Worm (Caenorhabditis elegans): ENCODE results near the gene R02D5.1.
A peak's percentile ranks its signal among the peaks of the same experiment; 100 is the strongest.

Gene R02D5.1

ce11 chrV:14508005-14508521 lies at the start of gene R02D5.1:
Gene R02D5.1 (plus strand): TSS chrV:14508249.
- TF ChIP-seq hmg-4 (GFP tag; optimal IDR thresholded peaks at IDR 0.05) (peak; percentile 21), tbx-11 (GFP tag; IDR thresholded peaks at IDR 0.05) (no peak)

DNA sequence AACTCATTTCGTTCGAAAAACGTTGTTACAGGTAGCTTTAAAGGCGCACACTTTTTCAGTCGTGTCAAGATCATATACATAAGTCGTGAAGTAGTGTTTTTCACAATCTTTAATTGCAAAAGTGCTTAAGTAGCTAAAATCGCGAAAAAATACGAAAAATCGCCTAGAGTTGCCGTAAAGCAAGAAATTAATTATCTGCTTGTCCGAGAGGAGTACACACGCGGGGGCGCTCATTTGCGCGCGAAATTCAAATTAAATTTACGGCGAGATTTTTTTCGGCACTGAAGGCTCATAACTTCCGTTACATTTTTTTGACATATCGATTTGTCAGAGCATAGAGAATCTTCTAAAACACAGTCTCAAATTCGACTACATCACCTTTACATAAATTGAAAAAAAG lies 47.9 kb upstream of the R02D5.1 start:
- TF ChIP-seq hnd-1 (tag; optimal IDR thresholded peaks at IDR 0.05) (no peak), hmbx-1 (tag; optimal IDR thresholded peaks at IDR 0.05) (no peak), scrt-1 (GFP tag; IDR thresholded peaks at IDR 0.05) (no peak), flt-1 (GFP tag; IDR thresholded peaks at IDR 0.05) (no peak), pes-1 (GFP tag; IDR thresholded peaks at IDR 0.05) (no peak), tra-4 (tag; optimal IDR thresholded peaks at IDR 0.05) (no peak), ceh-13 (GFP tag; optimal IDR thresholded peaks at IDR 0.05) (no peak), tbx-37 (GFP tag; conservative IDR thresholded peaks at IDR 0.05) (no peak), sea-1 (GFP tag; conservative IDR thresholded peaks at IDR 0.05) (no peak), aly-1 (tag; optimal IDR thresholded peaks at IDR 0.05) (no peak)

- peak; percentile 20 for TF ChIP-seq hmg-4 (GFP tag; optimal IDR thresholded peaks at IDR 0.05)
- no peak for TF ChIP-seq hmbx-1 (tag; optimal IDR thresholded peaks at IDR 0.05)
Observed at ce11 chrV:14460615-14461102, 47.4 kb upstream of the R02D5.1 start, which contains the start of gene F08H9.2. Gene F08H9.2 (plus strand): TSS chrV:14460665.

ce11 chrV:14462653-14463052 lies 45.4 kb upstream of the R02D5.1 start:
- TF ChIP-seq ets-7 (tag; optimal IDR thresholded peaks at IDR 0.05) = no peak

- TF ChIP-seq hmg-4 (GFP tag; optimal IDR thresholded peaks at IDR 0.05) = peak; percentile 5
Observed at ce11 chrV:14463087-14463486, 45.0 kb upstream of the R02D5.1 start, which contains the start of gene F08H9.3. Gene F08H9.3 (minus strand): TSS chrV:14463338.

DNA sequence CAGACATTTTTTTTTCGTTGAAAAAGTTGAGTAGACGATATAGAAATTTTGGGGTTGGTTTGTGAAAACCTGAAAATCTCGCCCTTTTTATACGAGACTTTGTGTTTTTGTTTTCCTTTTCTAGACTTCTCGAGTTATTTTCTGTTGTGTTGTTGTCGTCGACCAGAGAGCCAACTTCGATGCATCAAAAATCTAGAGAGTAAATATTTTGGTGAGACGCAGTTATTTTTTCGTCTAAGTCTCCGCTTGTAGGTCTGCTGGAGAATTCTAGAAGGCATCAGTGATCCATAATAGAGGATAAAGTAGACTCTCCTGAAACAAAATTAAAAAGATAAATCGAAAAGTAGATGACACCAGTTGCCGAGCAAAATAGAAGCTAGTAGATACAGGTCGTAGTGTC lies 43.7 kb upstream of the R02D5.1 start, which contains the start of gene F08H9.4:
Gene F08H9.4 (minus strand): TSS at position 61 of the 400 bp plus-strand sequence.
- TF ChIP-seq B0310.2 (tag; optimal IDR thresholded peaks at IDR 0.05) (no peak), ama-1 (optimal IDR thresholded peaks at IDR 0.05) (no peak), ets-7 (tag; optimal IDR thresholded peaks at IDR 0.05) (no peak), hnd-1 (tag; optimal IDR thresholded peaks at IDR 0.05) (no peak), ceh-13 (GFP tag; optimal IDR thresholded peaks at IDR 0.05) (no peak), pes-1 (GFP tag; IDR thresholded peaks at IDR 0.05) (no peak), tbx-11 (GFP tag; IDR thresholded peaks at IDR 0.05) (no peak), tra-4 (tag; optimal IDR thresholded peaks at IDR 0.05) (no peak)

DNA sequence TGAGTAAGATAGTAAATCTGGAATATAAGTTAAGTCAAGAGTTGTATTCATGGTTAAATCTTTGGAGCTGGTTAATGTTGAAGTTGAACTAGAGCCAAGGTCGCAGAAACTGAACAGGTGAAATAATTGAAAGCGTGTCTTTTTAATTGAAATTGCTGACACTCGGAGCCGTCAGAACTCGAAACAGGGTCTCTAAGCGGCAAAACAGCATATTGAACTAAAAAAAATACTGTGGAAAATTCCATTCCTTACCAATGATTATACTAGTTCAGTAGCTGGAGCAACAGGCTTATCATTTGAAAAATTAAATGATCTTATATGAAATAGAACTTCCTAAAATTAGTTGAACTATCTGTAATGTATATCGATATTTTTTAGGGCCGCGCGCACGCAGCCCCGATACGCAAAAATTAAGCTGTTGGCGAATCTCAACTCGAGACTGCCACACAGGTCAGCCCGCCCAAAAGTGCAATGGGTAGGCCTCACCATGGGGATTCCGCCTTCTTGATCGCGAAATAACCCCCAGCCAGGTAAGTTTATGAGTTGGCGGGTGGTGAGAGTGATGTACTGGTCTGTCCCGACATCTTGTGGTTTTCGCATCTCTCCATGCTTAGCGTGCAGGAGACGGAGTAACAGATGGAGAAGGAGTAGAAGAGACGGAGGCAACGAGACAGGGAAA lies 39.7 kb upstream of the R02D5.1 start, which contains the start of gene srz-97:
Gene srz-97 (minus strand): TSS at position 51 of the 679 bp plus-strand sequence.
- TF ChIP-seq B0310.2 (tag; optimal IDR thresholded peaks at IDR 0.05) (no peak), hnd-1 (tag; optimal IDR thresholded peaks at IDR 0.05) (no peak), hmg-4 (GFP tag; optimal IDR thresholded peaks at IDR 0.05) (no peak), ceh-13 (GFP tag; optimal IDR thresholded peaks at IDR 0.05) (no peak), sea-1 (GFP tag; conservative IDR thresholded peaks at IDR 0.05) (no peak), ama-1 (optimal IDR thresholded peaks at IDR 0.05) (no peak), tra-4 (tag; optimal IDR thresholded peaks at IDR 0.05) (no peak), scrt-1 (GFP tag; IDR thresholded peaks at IDR 0.05) (no peak), ets-7 (tag; optimal IDR thresholded peaks at IDR 0.05) (no peak), ceh-36 (tag; optimal IDR thresholded peaks at IDR 0.05) (no peak), aly-1 (tag; optimal IDR thresholded peaks at IDR 0.05) (no peak), flt-1 (GFP tag; IDR thresholded peaks at IDR 0.05) (no peak), tbx-37 (GFP tag; conservative IDR thresholded peaks at IDR 0.05) (no peak)

ce11 chrV:14468931-14469330 lies 39.1 kb upstream of the R02D5.1 start, which contains the start of gene clec-57:
Gene clec-57 (plus strand): TSS chrV:14469231.
- TF ChIP-seq hmg-4 (GFP tag; optimal IDR thresholded peaks at IDR 0.05) (no peak), ceh-36 (tag; optimal IDR thresholded peaks at IDR 0.05) (no peak), aly-1 (tag; optimal IDR thresholded peaks at IDR 0.05) (no peak), F13C5.2 (tag; optimal IDR thresholded peaks at IDR 0.05) (no peak), pes-1 (GFP tag; IDR thresholded peaks at IDR 0.05) (no peak), ceh-13 (GFP tag; optimal IDR thresholded peaks at IDR 0.05) (no peak), flt-1 (GFP tag; IDR thresholded peaks at IDR 0.05) (no peak), sea-1 (GFP tag; conservative IDR thresholded peaks at IDR 0.05) (no peak), hmbx-1 (tag; optimal IDR thresholded peaks at IDR 0.05) (no peak)

DNA sequence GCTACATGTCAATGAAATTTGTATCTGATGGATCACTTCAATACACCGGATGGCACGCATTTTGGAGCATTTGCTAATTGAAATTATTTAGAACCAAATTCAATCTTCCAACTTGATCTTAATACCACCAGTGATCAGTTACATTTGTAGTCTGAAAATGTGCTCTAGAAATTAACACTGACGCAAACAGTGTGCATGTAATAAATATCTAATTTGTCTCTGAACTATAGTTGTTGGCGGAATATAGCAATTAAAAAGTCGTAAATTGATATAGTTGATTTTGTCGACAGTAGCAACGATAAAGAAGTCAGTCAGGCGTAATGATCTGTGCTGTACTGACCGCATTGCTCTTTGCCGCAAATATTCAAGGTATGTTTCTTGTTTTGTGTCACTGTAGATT lies 35.8 kb upstream of the R02D5.1 start, which contains the start of gene clec-227:
Gene clec-227 (plus strand): TSS at position 301 of the 400 bp plus-strand sequence.
- no peak for TF ChIP-seq tra-4 (tag; optimal IDR thresholded peaks at IDR 0.05)
- no peak for TF ChIP-seq scrt-1 (GFP tag; IDR thresholded peaks at IDR 0.05)
- no peak for TF ChIP-seq pes-1 (GFP tag; IDR thresholded peaks at IDR 0.05)
- no peak for TF ChIP-seq sea-1 (GFP tag; conservative IDR thresholded peaks at IDR 0.05)
- TF ChIP-seq hmg-4 (GFP tag; optimal IDR thresholded peaks at IDR 0.05) = no peak
- TF ChIP-seq flt-1 (GFP tag; IDR thresholded peaks at IDR 0.05) = no peak
- TF ChIP-seq tbx-37 (GFP tag; conservative IDR thresholded peaks at IDR 0.05) = no peak
- no peak for TF ChIP-seq B0310.2 (tag; optimal IDR thresholded peaks at IDR 0.05)
- TF ChIP-seq hmbx-1 (tag; optimal IDR thresholded peaks at IDR 0.05) = no peak
- no peak for TF ChIP-seq ets-7 (tag; optimal IDR thresholded peaks at IDR 0.05)
- no peak for TF ChIP-seq tbx-11 (GFP tag; IDR thresholded peaks at IDR 0.05)
- TF ChIP-seq ceh-36 (tag; optimal IDR thresholded peaks at IDR 0.05) = no peak
